Fruit fly (Drosophila melanogaster): Measurements from ENCODE around the gene Glyat.
A peak's percentile ranks its signal among the peaks of the same experiment; 100 is the strongest.

- TF ChIP-seq ovo (GFP tag; optimal IDR thresholded peaks at IDR 0.05): no peak
- no peak for TF ChIP-seq CG7045 (GFP tag; optimal IDR thresholded peaks at IDR 0.05)
- peak; percentile 85 for TF ChIP-seq tj (GFP tag; optimal IDR thresholded peaks at IDR 0.05)
Measured at dm6 chr2L:7965808-7966460, 44.5 kb downstream of the Glyat start.
